Worm (Caenorhabditis elegans) whole organism, L1 larva: ENCODE measurements around the gene sma-3.

ENCODE experiments used
- C04F5.9 ChIP-seq: sonication (generic microtip); optimal IDR thresholded peaks from 2 replicates; lab custom pipeline; 2016; ENCODE audit warnings: missing genetic modification characterization, missing compliant biosample characterization
- C34B4.2 ChIP-seq: sonication (generic microtip); optimal IDR thresholded peaks from 2 replicates; lab custom pipeline; 2017; ENCODE audit warnings: mild to moderate bottlenecking, missing genetic modification characterization, missing compliant biosample characterization
- F16B12.6 ChIP-seq: fragments of 150-350 bp; optimal IDR thresholded peaks from 2 replicates; lab custom pipeline; 2014; ENCODE audit warnings: missing biosample characterization, missing genetic modification characterization
- Y116A8C.19 ChIP-seq: sonication (generic microtip); optimal IDR thresholded peaks from 2 replicates; lab custom pipeline; 2016; ENCODE audit warnings: missing compliant biosample characterization, missing genetic modification characterization, borderline replicate concordance
- blmp-1 ChIP-seq: fragments of 150-350 bp; optimal IDR thresholded peaks from 2 replicates; lab custom pipeline; 2014; ENCODE audit warnings: missing biosample characterization, missing genetic modification characterization
- ceh-63 ChIP-seq: fragments of 200-800 bp; sonication (Bioruptor generic); optimal IDR thresholded peaks from 2 replicates; lab custom pipeline; 2018; ENCODE audit warnings: mild to moderate bottlenecking, missing genetic modification characterization, missing compliant biosample characterization
- ceh-90 ChIP-seq: sonication (generic microtip); optimal IDR thresholded peaks from 2 replicates; lab custom pipeline; 2016; ENCODE audit warnings: missing genetic modification characterization, missing compliant biosample characterization
- dpl-1 ChIP-seq, 3 experiments: fragments of 150-350 bp in 2 of 3; sonication (generic microtip) in 1 of 3; optimal IDR thresholded peaks; 2 replicates each; lab custom pipeline; 2014 to 2017; ENCODE audit warnings: missing biosample characterization in 3 of 3, missing genetic modification characterization in 3 of 3, missing genetic modification reagents in 3 of 3
- dsc-1 ChIP-seq: sonication (generic microtip); optimal IDR thresholded peaks from 2 replicates; lab custom pipeline; 2016; ENCODE audit warnings: mild to moderate bottlenecking, missing genetic modification characterization, missing compliant biosample characterization
- efl-1 ChIP-seq, 4 experiments: fragments of 150-350 bp; optimal IDR thresholded peaks in 3 of 4; peaks in 1 of 4; 1 replicate in 1 of 4; 2 replicates in 3 of 4; lab custom pipeline; 2014; ENCODE audit warnings: missing biosample characterization in 2 of 4, missing genetic modification characterization in 2 of 4, missing genetic modification reagents in 2 of 4
- elt-2 ChIP-seq: sonication (generic microtip); optimal IDR thresholded peaks from 2 replicates; lab custom pipeline; 2016; ENCODE audit warnings: missing genetic modification characterization, mild to moderate bottlenecking, inconsistent platforms, missing compliant biosample characterization, missing genetic modification reagents
- ets-5 ChIP-seq: fragments of 200-800 bp; sonication (Bioruptor generic); IDR thresholded peaks from 2 replicates; pipeline ENCODE4 v1.3.6; 2022; ENCODE audit warnings: missing genetic modification characterization, missing compliant biosample characterization
- fkh-8 ChIP-seq: sonication (generic microtip); optimal IDR thresholded peaks from 2 replicates; lab custom pipeline; 2016; ENCODE audit warnings: mild to moderate bottlenecking, missing genetic modification characterization, missing compliant biosample characterization
- hlh-17 ChIP-seq: fragments of 200-800 bp; sonication (Bioruptor generic); optimal IDR thresholded peaks from 2 replicates; lab custom pipeline; 2018; ENCODE audit warnings: missing genetic modification characterization, mild to moderate bottlenecking, missing compliant biosample characterization, moderate library complexity, borderline replicate concordance
- jun-1 ChIP-seq: fragments of 150-350 bp; optimal IDR thresholded peaks from 2 replicates; lab custom pipeline; 2014; ENCODE audit warnings: missing biosample characterization, missing genetic modification reagents, missing genetic modification characterization
- lin-14 ChIP-seq: fragments of 200-800 bp; sonication (Bioruptor generic); optimal IDR thresholded peaks from 2 replicates; lab custom pipeline; 2018; ENCODE audit warnings: mild to moderate bottlenecking, missing genetic modification characterization, moderate library complexity, missing compliant biosample characterization
- lin-39 ChIP-seq: fragments of 150-350 bp; optimal IDR thresholded peaks from 2 replicates; lab custom pipeline; 2014; ENCODE audit warnings: missing biosample characterization, missing genetic modification reagents, missing genetic modification characterization
- lir-3 ChIP-seq: sonication (generic microtip); optimal IDR thresholded peaks from 2 replicates; lab custom pipeline; 2016; ENCODE audit warnings: mild to moderate bottlenecking, missing genetic modification characterization, moderate library complexity, missing compliant biosample characterization; ENCODE audit not compliant: poor library complexity
- mep-1 ChIP-seq: fragments of 150-350 bp; optimal IDR thresholded peaks from 2 replicates; lab custom pipeline; 2014; ENCODE audit warnings: missing biosample characterization, missing genetic modification characterization
- nhr-11 ChIP-seq: fragments of 150-350 bp; optimal IDR thresholded peaks from 2 replicates; lab custom pipeline; 2014; ENCODE audit warnings: missing biosample characterization, missing genetic modification characterization
- nhr-12 ChIP-seq: sonication (generic microtip); optimal IDR thresholded peaks from 2 replicates; lab custom pipeline; 2017; ENCODE audit warnings: missing biosample characterization, missing genetic modification characterization
- nhr-20 ChIP-seq: sonication (generic microtip); optimal IDR thresholded peaks from 2 replicates; lab custom pipeline; 2016; ENCODE audit warnings: mild to moderate bottlenecking, missing genetic modification characterization, missing compliant biosample characterization
- nhr-28 ChIP-seq: fragments of 150-350 bp; optimal IDR thresholded peaks from 2 replicates; lab custom pipeline; 2014; ENCODE audit warnings: missing biosample characterization, missing genetic modification characterization
- nhr-84 ChIP-seq: sonication (generic microtip); optimal IDR thresholded peaks from 2 replicates; lab custom pipeline; 2017; ENCODE audit warnings: missing biosample characterization, missing genetic modification characterization
- nhr-85 ChIP-seq: sonication (generic microtip); peaks from one replicate; lab custom pipeline; 2016; ENCODE audit warnings: missing genetic modification characterization, inconsistent platforms, missing compliant biosample characterization
- rnt-1 ChIP-seq: sonication (generic microtip); optimal IDR thresholded peaks from 2 replicates; lab custom pipeline; 2016; ENCODE audit warnings: mild to moderate bottlenecking, missing genetic modification characterization, moderate library complexity, missing compliant biosample characterization
- skn-1 ChIP-seq: fragments of 150-350 bp; optimal IDR thresholded peaks from 2 replicates; lab custom pipeline; 2014; ENCODE audit warnings: missing biosample characterization, missing genetic modification characterization
- sox-4 ChIP-seq: sonication (generic microtip); optimal IDR thresholded peaks from 2 replicates; lab custom pipeline; 2016; ENCODE audit warnings: missing genetic modification characterization, missing compliant biosample characterization
- swsn-7 ChIP-seq: sonication (generic microtip); optimal IDR thresholded peaks from 2 replicates; lab custom pipeline; 2016; ENCODE audit warnings: missing genetic modification characterization, missing compliant biosample characterization
- unc-30 ChIP-seq: sonication (generic microtip); optimal IDR thresholded peaks from 2 replicates; lab custom pipeline; 2017; ENCODE audit warnings: missing biosample characterization, missing genetic modification characterization
- unc-62 ChIP-seq: fragments of 150-350 bp; optimal IDR thresholded peaks from 2 replicates; lab custom pipeline; 2014; ENCODE audit warnings: missing biosample characterization, missing genetic modification reagents, missing genetic modification characterization
- unc-86 ChIP-seq: sonication (generic microtip); optimal IDR thresholded peaks from 2 replicates; lab custom pipeline; 2016; ENCODE audit warnings: missing genetic modification characterization, missing compliant biosample characterization
- xbp-1 ChIP-seq: sonication (generic microtip); optimal IDR thresholded peaks from 2 replicates; lab custom pipeline; 2016; ENCODE audit warnings: missing genetic modification characterization, missing compliant biosample characterization
- zip-4 ChIP-seq: fragments of 200-800 bp; sonication (Bioruptor generic); optimal IDR thresholded peaks from 2 replicates; lab custom pipeline; 2018; ENCODE audit warnings: mild to moderate bottlenecking, missing genetic modification characterization, moderate library complexity, missing compliant biosample characterization
- ztf-11 ChIP-seq, 2 experiments: sonication (generic microtip); optimal IDR thresholded peaks; 2 replicates each; lab custom pipeline; 2016 to 2017; ENCODE audit warnings: missing genetic modification characterization in 2 of 2, missing biosample characterization in 1 of 2, missing compliant biosample characterization in 1 of 2

The sma-3 gene

DNA sequence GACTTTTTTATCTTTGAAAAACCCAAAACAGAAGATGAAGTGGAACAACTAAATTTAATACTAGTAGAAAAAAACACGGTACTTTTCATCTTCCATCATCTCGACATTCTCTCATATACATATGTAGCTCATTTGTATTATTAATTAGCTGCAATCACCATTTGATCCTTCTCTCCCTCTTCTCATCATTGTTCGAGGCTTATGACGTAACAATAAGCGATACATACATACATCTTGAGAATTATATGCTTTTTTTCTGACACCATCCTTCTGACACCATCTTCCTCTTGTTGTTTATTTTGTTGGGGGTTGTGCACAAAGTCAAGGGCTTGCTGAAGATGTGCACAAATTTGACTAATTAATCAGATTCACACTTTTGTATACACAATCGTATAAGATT, 26.4 kb downstream of the sma-3 start:
- TF ChIP-seq swsn-7 (no peak), ceh-63 (GFP tag; lab: Kevin White, UChicago) (no peak), efl-1 (optimal IDR thresholded peaks at IDR 0.05; lab: Kevin White, UChicago) (no peak), efl-1 (GFP tag; optimal IDR thresholded peaks at IDR 0.05 in 1 of 2; lab: Kevin White, UChicago) (no peak), hlh-17 (GFP tag; lab: Kevin White, UChicago) (no peak), Y116A8C.19 (no peak), mep-1 (no peak), lir-3 (tag; lab: Kevin White, UChicago) (no peak)

DNA sequence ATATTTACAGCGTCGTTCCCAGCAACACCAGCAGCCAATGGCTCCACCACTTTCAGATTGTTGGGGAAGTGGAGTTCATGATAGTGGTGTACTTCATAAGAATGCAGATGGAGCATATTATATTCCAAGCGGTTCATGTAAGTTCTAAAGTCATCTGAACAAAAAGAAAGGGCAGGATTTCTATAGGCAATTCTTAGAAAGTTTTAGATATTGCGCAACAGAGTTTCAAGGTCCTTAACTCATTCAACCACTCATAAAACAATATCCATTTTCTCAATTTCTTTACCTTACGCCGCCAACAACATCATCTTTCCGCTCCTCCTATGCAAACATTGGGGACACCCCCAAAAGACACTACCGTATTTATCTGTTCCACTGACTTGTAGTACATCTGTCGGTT, 32.5 kb downstream of the sma-3 start:
- TF ChIP-seq ztf-11 (tag; optimal IDR thresholded peaks at IDR 0.05; lab: Kevin White, UChicago) (no peak), efl-1 (optimal IDR thresholded peaks at IDR 0.05; lab: Kevin White, UChicago) (no peak), efl-1 (GFP tag; optimal IDR thresholded peaks at IDR 0.05 in 1 of 2; lab: Kevin White, UChicago) (no peak), jun-1 (tag; lab: Kevin White, UChicago) (no peak), unc-30 (tag; lab: Kevin White, UChicago) (no peak), Y116A8C.19 (no peak), skn-1 (tag; lab: Kevin White, UChicago) (no peak), nhr-84 (tag; lab: Kevin White, UChicago) (no peak), nhr-12 (no peak), nhr-11 (tag; lab: Kevin White, UChicago) (no peak), ceh-63 (GFP tag; lab: Kevin White, UChicago) (no peak), lin-14 (GFP tag; lab: Kevin White, UChicago) (no peak), lin-39 (tag; lab: Kevin White, UChicago) (no peak), dpl-1 (GFP tag; optimal IDR thresholded peaks at IDR 0.05; lab: Kevin White, UChicago) (no peak), ets-5 (no peak), sox-4 (no peak), xbp-1 (tag; lab: Kevin White, UChicago) (no peak), fkh-8 (tag; lab: Kevin White, UChicago) (no peak), ceh-90 (tag; lab: Kevin White, UChicago) (no peak), nhr-28 (no peak)
- TF ChIP-seq, all 84 proteins: peak for 0

DNA sequence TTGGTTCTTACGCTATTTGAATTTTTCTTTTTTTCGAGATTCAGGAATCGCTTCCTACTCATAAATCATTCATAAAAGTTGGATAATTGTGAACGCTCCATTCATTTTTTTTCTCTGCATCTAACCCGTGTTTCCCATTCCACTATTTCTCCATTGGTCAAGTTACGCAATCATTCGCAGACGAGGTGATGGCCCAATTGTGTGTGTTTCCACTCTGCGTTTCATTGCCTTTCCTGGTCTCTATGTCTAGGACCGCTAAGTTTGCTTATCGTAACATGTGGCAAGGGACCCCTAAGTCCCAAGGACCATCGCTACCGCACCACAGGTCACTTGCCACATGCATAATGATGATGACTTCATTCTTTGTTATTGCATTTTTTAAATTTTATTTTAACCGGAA, 37.6 kb downstream of the sma-3 start:
- TF ChIP-seq nhr-12 (no peak), nhr-20 (tag; lab: Kevin White, UChicago) (no peak), ztf-11 (tag; optimal IDR thresholded peaks at IDR 0.05; lab: Kevin White, UChicago) (no peak), unc-30 (tag; lab: Kevin White, UChicago) (no peak), unc-62 (GFP tag; lab: Kevin White, UChicago) (no peak), blmp-1 (tag; lab: Kevin White, UChicago) (no peak)

DNA sequence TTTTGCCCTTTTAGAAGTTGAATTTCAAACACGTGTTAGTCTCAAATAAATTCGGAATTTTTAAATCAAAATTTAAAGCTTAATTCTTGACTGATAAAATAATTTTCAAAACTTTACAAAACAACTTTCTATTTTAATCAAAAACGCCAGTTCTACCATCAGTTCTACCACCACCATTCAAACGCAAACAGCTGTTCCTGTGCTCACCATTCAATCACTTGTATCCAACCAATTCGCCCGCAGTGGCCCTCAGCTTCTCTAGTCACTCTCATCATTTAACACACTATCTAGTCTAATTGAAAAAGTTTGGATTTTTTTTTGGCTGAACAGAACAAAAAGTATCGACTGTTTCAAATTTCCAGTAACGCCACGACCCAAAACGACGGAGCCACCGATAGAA, 41.0 kb downstream of the sma-3 start:
- no peak for TF ChIP-seq F16B12.6 (tag; lab: Kevin White, UChicago)
- TF ChIP-seq C34B4.2: no peak
- TF ChIP-seq lin-14 (GFP tag; lab: Kevin White, UChicago): peak; percentile 12
- no peak for TF ChIP-seq nhr-85 (tag; lab: Kevin White, UChicago)
- no peak for TF ChIP-seq unc-86 (tag; lab: Kevin White, UChicago)
- TF ChIP-seq unc-30 (tag; lab: Kevin White, UChicago): no peak
- no peak for TF ChIP-seq elt-2 (tag; lab: Kevin White, UChicago)
- TF ChIP-seq dsc-1: peak; percentile 28
- no peak for TF ChIP-seq sox-4
- TF ChIP-seq C04F5.9 (tag; lab: Kevin White, UChicago): no peak
- TF ChIP-seq rnt-1: peak; percentile 25
- TF ChIP-seq zip-4 (GFP tag; lab: Kevin White, UChicago): no peak
